Worm (Caenorhabditis elegans) whole organism, L2 larva: ENCODE measurements around the gene T16G1.2.

Experiments used
- F13H6.1 ChIP-seq: sonication (generic microtip); optimal IDR thresholded peaks from 2 replicates; lab custom pipeline; 2016; ENCODE audit warnings: missing genetic modification characterization, missing compliant biosample characterization
- R02D3.7 ChIP-seq: fragments of 150-350 bp; optimal IDR thresholded peaks from 2 replicates; lab custom pipeline; 2014; ENCODE audit warnings: missing biosample characterization, missing genetic modification characterization
- egl-27 ChIP-seq: sonication (generic microtip); optimal IDR thresholded peaks from 3 replicates; lab custom pipeline; 2017; ENCODE audit warnings: missing biosample characterization, missing genetic modification reagents, missing genetic modification characterization
- elt-1 ChIP-seq: fragments of 150-350 bp; optimal IDR thresholded peaks from 2 replicates; lab custom pipeline; 2014; ENCODE audit warnings: missing biosample characterization, missing genetic modification characterization
- elt-3 ChIP-seq: sonication (generic microtip); optimal IDR thresholded peaks from 2 replicates; lab custom pipeline; 2017; ENCODE audit warnings: missing biosample characterization, missing genetic modification characterization
- fos-1 ChIP-seq: fragments of 150-350 bp; optimal IDR thresholded peaks from 2 replicates; lab custom pipeline; 2014; ENCODE audit warnings: missing biosample characterization, missing genetic modification characterization
- lin-39 ChIP-seq: fragments of 150-350 bp; optimal IDR thresholded peaks from 2 replicates; lab custom pipeline; 2014; ENCODE audit warnings: missing biosample characterization, missing genetic modification reagents, missing genetic modification characterization
- nhr-12 ChIP-seq: fragments of 150-350 bp; optimal IDR thresholded peaks from 2 replicates; lab custom pipeline; 2014; ENCODE audit warnings: missing biosample characterization, missing genetic modification characterization
- nhr-21 ChIP-seq: fragments of 150-350 bp; optimal IDR thresholded peaks from 2 replicates; lab custom pipeline; 2014; ENCODE audit warnings: missing biosample characterization, missing genetic modification characterization
- nhr-25 ChIP-seq: fragments of 150-350 bp; sonication (generic microtip); optimal IDR thresholded peaks from 3 replicates; lab custom pipeline; 2014; ENCODE audit warnings: missing biosample characterization, missing genetic modification characterization
- skn-1 ChIP-seq: sonication (generic microtip); optimal IDR thresholded peaks from 2 replicates; lab custom pipeline; 2017; ENCODE audit warnings: missing biosample characterization, missing genetic modification characterization
- sma-9 ChIP-seq, 2 experiments: fragments of 150-350 bp in 1 of 2; sonication (generic microtip) in 1 of 2; optimal IDR thresholded peaks; 2 replicates each; lab custom pipeline; 2014 to 2016; ENCODE audit warnings: missing genetic modification characterization in 2 of 2, mild to moderate bottlenecking in 1 of 2, missing biosample characterization in 1 of 2, missing compliant biosample characterization in 1 of 2, missing genetic modification reagents in 1 of 2, moderate library complexity in 1 of 2
- snpc-4 ChIP-seq: fragments of 150-350 bp; optimal IDR thresholded peaks from 2 replicates; lab custom pipeline; 2014; ENCODE audit warnings: missing biosample characterization, missing genetic modification characterization
- ztf-4 ChIP-seq: fragments of 150-350 bp; optimal IDR thresholded peaks from 2 replicates; lab custom pipeline; 2014; ENCODE audit warnings: missing biosample characterization, missing genetic modification characterization

- TF ChIP-seq nhr-12: no peak
- TF ChIP-seq lin-39 (tag; lab: Kevin White, UChicago): no peak
- TF ChIP-seq nhr-21 (tag; lab: Kevin White, UChicago): no peak
- TF ChIP-seq elt-3: no peak
- no peak for TF ChIP-seq snpc-4
- TF ChIP-seq ztf-4 (tag; lab: Kevin White, UChicago): no peak
- no peak for TF ChIP-seq sma-9 (GFP tag; optimal IDR thresholded peaks at IDR 0.05; lab: Kevin White, UChicago)
- TF ChIP-seq sma-9 (tag; optimal IDR thresholded peaks at IDR 0.05; lab: Kevin White, UChicago): no peak
- TF ChIP-seq R02D3.7 (tag; lab: Kevin White, UChicago): no peak
- TF ChIP-seq fos-1 (tag; lab: Kevin White, UChicago): no peak
- no peak for TF ChIP-seq skn-1 (tag; lab: Kevin White, UChicago)
- TF ChIP-seq nhr-25 (tag; lab: Kevin White, UChicago): no peak
- no peak for TF ChIP-seq F13H6.1 (tag; lab: Kevin White, UChicago)
- TF ChIP-seq egl-27: no peak
- no peak for TF ChIP-seq elt-1 (tag; lab: Kevin White, UChicago)
Observed at ce11 chrV:12967110-12967509, 37.8 kb downstream of the T16G1.2 start, which contains the start of gene R186.3.
